Fruit fly (Drosophila melanogaster): ENCODE measurements around the gene CG6569.

Gene CG6569

DNA sequence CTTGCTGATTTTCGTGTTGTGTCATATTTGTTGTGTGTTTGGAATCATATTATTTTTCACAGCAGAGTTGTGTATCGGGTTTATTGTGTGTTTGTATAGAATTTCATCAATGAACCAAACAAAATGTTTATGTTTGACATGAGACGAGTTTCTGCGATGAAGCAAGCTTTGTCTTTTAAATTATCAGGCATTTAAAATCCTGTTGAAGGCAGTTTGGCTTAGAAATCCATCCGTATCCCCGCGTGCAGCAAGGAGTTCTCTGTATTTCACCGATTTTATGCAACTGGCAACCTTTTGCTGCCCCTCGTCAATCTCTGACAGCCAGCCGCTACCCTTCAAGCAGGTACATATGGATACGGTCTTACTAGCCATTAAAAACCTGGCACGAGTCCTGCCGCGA is at the start of gene CG6569, which contains the start of gene Cby:
TSS of gene CG6569 (minus strand) at position 101 of the 400 bp plus-strand sequence.
TSS of gene Cby (plus strand) at position 185 of the 400 bp plus-strand sequence.
- TF ChIP-seq pan (optimal IDR thresholded peaks at IDR 0.05) (no peak), CG8478 (optimal IDR thresholded peaks at IDR 0.05) (no peak), Dll (optimal IDR thresholded peaks at IDR 0.05) (no peak), EcR (GFP tag; optimal IDR thresholded peaks at IDR 0.05) (no peak), psq (optimal IDR thresholded peaks at IDR 0.05) (no peak), usp (GFP tag; optimal IDR thresholded peaks at IDR 0.05) (no peak)

DNA sequence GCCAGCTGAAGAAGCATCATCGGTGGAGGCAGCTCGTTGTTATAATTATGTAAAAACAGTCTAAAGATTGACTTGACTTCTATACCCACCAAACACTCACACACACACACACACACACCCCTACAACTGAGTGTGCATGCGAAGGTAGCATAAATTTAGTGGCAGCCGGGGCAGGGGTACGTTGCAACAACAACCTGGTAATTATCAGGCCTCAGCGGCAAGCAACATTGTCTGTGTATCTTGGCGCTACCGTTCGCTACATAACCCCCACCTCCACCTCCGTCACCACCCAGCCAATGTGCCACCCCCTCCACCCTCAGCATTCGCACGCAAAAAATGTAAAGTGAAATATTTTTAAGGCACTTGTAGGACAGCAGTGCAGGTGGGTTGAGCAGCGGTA is 49.3 kb upstream of the CG6569 start:
- TF ChIP-seq EcR (GFP tag; optimal IDR thresholded peaks at IDR 0.05) (no peak), usp (GFP tag; optimal IDR thresholded peaks at IDR 0.05) (no peak), pan (optimal IDR thresholded peaks at IDR 0.05) (no peak), CG8478 (optimal IDR thresholded peaks at IDR 0.05) (no peak), Dll (optimal IDR thresholded peaks at IDR 0.05) (no peak), psq (optimal IDR thresholded peaks at IDR 0.05) (no peak)

DNA sequence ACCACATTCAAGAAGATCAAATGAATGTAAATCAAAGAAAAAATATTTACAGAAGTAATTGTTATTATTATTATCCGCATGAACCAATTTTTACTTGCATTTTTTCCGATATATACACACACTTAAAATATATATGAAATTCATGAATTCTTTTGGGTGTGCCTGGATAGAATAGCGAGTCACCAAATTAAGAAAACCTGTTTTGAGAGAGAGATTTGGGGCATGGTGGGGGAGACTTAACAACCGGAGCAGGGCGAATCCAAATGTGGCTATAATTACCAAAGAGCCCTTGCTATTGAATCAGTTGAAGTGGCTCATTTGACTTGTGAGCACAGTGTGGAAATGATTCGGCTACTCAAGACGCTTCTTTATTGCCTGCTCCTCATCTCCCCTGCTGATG is 45.7 kb upstream of the CG6569 start, which contains the start of gene Qsox2:
TSS of gene Qsox2 (plus strand) at position 301 of the 400 bp plus-strand sequence.
- TF ChIP-seq psq (optimal IDR thresholded peaks at IDR 0.05) (no peak), pan (optimal IDR thresholded peaks at IDR 0.05) (no peak), usp (GFP tag; optimal IDR thresholded peaks at IDR 0.05) (no peak), CG8478 (optimal IDR thresholded peaks at IDR 0.05) (no peak), EcR (GFP tag; optimal IDR thresholded peaks at IDR 0.05) (no peak), Dll (optimal IDR thresholded peaks at IDR 0.05) (no peak)

DNA sequence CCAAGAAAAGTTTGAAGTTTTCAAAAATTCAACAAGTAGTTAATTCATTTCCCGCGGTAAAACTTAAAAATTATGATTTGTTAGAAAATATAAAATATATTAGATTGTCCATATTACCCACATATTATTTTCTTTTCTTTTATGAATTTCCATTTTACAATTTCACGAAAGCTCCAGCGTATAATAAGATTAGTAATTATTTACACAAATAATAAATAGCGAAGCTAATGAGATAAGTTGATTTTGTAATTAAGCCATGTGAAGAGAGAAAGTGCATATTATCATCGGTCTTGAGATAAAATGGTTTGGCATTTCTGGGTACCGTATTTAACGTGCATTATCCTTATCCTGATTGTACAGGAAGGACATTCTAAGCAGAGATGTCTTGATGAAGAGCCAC is 43.8 kb upstream of the CG6569 start, which contains the start of gene Qsox3:
TSS of gene Qsox3 (plus strand) at position 301 of the 400 bp plus-strand sequence.
- no peak for TF ChIP-seq EcR (GFP tag; optimal IDR thresholded peaks at IDR 0.05)
- TF ChIP-seq psq (optimal IDR thresholded peaks at IDR 0.05): no peak
- TF ChIP-seq Dll (optimal IDR thresholded peaks at IDR 0.05): no peak
- TF ChIP-seq CG8478 (optimal IDR thresholded peaks at IDR 0.05): no peak
- TF ChIP-seq pan (optimal IDR thresholded peaks at IDR 0.05): no peak
- TF ChIP-seq usp (GFP tag; optimal IDR thresholded peaks at IDR 0.05): no peak

DNA sequence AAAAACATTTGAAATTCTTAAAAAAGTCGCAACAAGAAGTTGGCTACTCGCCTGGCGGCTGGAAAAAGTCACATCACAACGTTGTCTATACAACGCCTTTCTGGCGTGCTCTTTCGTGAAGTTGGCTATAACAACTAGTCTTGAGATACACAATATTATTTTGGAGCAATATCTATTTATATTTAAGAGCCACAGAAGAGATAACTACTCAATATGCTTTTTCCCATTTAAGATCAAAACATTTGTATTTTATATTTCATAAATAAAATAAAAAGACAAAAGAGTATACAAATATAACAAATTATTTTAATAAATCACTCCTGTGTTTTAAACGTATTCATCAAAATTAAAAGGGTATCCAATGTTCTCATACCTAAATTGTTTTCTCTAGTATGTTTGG is 39.1 kb upstream of the CG6569 start:
- TF ChIP-seq EcR (GFP tag; optimal IDR thresholded peaks at IDR 0.05): no peak
- TF ChIP-seq CG8478 (optimal IDR thresholded peaks at IDR 0.05): no peak
- TF ChIP-seq usp (GFP tag; optimal IDR thresholded peaks at IDR 0.05): no peak
- TF ChIP-seq Dll (optimal IDR thresholded peaks at IDR 0.05): no peak
- no peak for TF ChIP-seq psq (optimal IDR thresholded peaks at IDR 0.05)
- TF ChIP-seq pan (optimal IDR thresholded peaks at IDR 0.05): no peak

DNA sequence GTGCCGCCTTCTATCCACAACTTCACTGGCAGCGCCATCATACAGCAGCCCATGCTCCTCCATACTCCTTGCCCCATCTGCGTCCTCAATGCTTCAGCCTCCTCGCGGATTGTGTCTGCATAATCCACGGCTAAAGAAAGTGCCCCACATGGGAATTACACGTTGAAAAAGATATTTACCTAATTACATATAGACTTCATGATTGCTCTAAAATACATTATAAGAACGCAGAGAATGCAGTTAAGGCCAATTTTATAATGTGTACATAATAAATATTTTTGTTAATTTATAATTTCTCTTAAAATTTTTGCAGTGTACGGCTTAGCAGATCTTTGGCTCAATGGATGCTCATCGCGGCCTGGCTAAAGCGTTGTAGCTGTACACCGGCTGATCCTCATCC is 37.9 kb upstream of the CG6569 start:
- TF ChIP-seq Dll (optimal IDR thresholded peaks at IDR 0.05) (no peak), EcR (GFP tag; optimal IDR thresholded peaks at IDR 0.05) (no peak), CG8478 (optimal IDR thresholded peaks at IDR 0.05) (no peak), psq (optimal IDR thresholded peaks at IDR 0.05) (no peak), usp (GFP tag; optimal IDR thresholded peaks at IDR 0.05) (no peak), pan (optimal IDR thresholded peaks at IDR 0.05) (no peak)

DNA sequence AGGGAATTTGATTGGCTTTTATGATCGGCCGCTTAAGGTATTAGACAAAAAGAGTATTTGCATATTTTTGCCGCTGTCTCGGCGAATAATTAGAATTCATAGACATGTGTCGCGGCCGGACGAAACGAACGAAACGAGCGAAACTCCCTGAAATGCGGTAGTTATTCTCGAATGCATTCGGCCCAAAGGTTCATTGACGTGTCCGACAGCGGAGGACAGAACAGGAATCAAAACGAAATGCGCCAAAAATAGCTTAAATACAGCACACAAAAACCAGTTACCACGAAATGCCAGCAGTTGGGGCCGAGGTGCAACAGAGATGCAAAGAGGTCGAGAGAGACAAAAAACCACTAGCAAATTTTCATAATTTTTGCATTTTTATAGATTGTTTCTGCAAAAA is 36.6 kb upstream of the CG6569 start:
- no peak for TF ChIP-seq Dll (optimal IDR thresholded peaks at IDR 0.05)
- no peak for TF ChIP-seq usp (GFP tag; optimal IDR thresholded peaks at IDR 0.05)
- no peak for TF ChIP-seq pan (optimal IDR thresholded peaks at IDR 0.05)
- peak; percentile 34 to 77 for TF ChIP-seq EcR (GFP tag; optimal IDR thresholded peaks at IDR 0.05)
- no peak for TF ChIP-seq psq (optimal IDR thresholded peaks at IDR 0.05)
- no peak for TF ChIP-seq CG8478 (optimal IDR thresholded peaks at IDR 0.05)

DNA sequence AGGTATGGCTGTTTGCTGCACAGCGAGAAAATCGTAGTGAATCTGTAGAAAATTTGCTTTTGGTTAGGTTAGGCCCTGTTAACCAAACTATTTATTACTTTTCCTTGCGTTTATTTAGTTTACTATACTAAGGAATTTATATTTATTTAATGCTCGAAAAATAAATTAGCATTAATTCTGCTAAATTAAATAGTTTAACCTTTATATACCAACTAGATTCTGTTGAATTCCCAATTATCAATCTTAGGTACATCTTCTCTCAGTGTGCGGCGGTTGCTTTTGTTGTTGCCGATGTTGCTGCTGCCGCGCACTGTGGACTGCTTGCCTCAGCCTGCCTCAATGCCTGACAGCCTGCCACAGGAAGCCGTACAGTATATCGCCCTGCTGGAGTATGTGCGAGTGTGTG is 31.5 kb upstream of the CG6569 start:
- TF ChIP-seq pan (optimal IDR thresholded peaks at IDR 0.05) (no peak), CG8478 (optimal IDR thresholded peaks at IDR 0.05) (no peak), psq (optimal IDR thresholded peaks at IDR 0.05) (no peak), Dll (optimal IDR thresholded peaks at IDR 0.05) (no peak), usp (GFP tag; optimal IDR thresholded peaks at IDR 0.05) (no peak), EcR (GFP tag; optimal IDR thresholded peaks at IDR 0.05) (no peak)

DNA sequence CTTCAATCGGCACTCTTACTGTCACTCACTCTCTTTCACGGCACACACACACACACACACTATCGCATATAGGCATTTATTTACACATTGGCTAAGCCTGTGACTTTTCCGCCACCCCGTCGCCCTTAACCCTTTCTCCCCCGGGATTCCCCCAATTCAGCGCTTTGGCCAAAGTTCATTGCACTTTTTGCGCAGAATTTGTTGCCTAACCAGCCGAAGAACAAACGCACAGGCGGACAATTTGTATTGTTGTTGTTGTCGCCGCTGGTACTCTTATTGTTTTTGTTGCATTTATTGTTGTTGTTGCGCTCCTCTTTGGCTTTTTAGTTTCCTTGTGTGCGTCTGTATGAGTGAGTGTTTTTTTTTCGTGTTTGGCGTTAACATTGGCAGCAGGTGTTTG is 31.0 kb upstream of the CG6569 start:
- TF ChIP-seq psq (optimal IDR thresholded peaks at IDR 0.05) (no peak), Dll (optimal IDR thresholded peaks at IDR 0.05) (no peak), CG8478 (optimal IDR thresholded peaks at IDR 0.05) (no peak), pan (optimal IDR thresholded peaks at IDR 0.05) (no peak), EcR (GFP tag; optimal IDR thresholded peaks at IDR 0.05) (peak; percentile 59 to 85), usp (GFP tag; optimal IDR thresholded peaks at IDR 0.05) (no peak)

DNA sequence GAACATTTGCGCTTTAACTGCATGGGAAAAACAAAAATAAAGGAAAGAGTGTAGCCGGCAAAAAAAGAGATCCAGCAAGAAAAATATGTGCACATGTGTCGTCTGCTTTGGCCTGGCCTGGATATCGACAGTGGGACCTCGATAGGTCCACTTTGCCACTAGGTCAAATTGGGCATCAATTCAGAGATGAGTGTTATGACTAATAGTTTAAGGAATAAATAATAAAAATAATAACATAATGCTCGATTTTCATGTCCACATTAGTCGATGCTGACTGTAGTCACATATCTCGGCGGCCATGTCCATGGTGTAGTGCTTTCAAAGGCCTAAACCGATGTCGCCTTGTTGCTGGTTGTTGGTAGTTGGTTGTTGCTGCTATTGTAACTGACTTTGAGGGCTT is 29.8 kb upstream of the CG6569 start:
- TF ChIP-seq CG8478 (optimal IDR thresholded peaks at IDR 0.05) (no peak), pan (optimal IDR thresholded peaks at IDR 0.05) (no peak), EcR (GFP tag; optimal IDR thresholded peaks at IDR 0.05) (no peak), Dll (optimal IDR thresholded peaks at IDR 0.05) (no peak), psq (optimal IDR thresholded peaks at IDR 0.05) (no peak)

DNA sequence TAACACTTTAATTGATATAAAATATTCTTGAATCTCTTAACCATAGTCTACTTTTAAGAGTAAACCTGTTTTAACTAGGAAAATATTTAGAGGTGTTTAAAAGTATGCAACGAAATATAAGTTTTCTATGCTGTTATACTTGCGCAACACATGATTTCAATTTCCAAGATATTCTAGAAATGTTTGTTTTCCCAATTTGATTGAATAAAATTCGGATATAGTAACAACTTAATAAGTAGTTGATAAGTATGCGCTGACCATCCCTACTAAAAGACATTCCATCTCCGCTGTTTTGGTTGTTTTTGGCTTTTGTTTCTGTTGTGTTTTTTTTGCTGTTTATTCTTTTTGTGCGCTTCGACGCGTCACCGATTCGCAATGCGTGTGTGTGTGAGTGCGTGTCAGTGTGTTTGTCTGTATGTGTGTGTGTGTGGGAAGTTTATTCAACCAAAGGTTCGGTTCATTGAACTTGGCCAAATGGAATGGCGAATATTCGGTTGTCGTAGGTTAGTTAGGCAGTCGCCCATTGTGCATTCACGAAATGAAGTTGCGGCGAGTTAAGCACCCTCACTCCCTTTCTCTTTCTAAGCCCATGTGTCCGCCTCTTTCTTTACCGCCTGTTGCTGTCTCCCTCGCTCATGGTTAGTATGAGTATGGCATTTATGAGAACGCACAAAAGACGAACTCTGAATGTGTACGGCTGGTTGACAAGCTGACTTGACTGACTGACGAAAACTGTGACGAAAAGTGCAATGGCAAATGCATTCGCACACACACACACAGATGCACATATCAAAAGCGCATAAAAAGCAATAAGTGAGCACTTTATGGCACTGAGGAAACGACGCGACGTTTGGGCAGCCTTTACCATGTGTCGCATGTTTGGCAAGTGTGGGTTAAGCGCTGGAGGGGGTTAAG is 28.5 kb upstream of the CG6569 start:
- no peak for TF ChIP-seq pan (optimal IDR thresholded peaks at IDR 0.05)
- peak; percentile 77 to 82 for TF ChIP-seq EcR (GFP tag; optimal IDR thresholded peaks at IDR 0.05)
- no peak for TF ChIP-seq usp (GFP tag; optimal IDR thresholded peaks at IDR 0.05)

DNA sequence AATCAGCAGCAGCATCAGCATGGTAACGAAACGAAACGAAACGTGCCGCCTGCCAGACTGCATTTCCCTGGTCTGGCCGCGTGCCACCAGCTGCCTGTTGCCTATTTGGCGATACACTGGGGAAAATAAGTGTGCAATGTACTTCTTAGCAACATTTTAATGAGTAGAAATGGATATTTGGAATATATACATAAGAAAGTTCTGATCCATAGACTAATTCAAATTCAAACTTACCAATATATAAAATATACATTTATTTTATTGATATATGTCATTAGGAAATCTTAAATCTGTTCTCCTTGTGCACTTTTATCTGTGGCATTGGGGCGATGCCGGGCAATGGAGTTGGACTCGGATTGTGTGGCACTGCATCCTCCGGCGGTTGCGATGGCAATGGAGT is 26.2 kb upstream of the CG6569 start:
- TF ChIP-seq usp (GFP tag; optimal IDR thresholded peaks at IDR 0.05): no peak
- no peak for TF ChIP-seq EcR (GFP tag; optimal IDR thresholded peaks at IDR 0.05)
- no peak for TF ChIP-seq CG8478 (optimal IDR thresholded peaks at IDR 0.05)
- no peak for TF ChIP-seq Dll (optimal IDR thresholded peaks at IDR 0.05)
- TF ChIP-seq pan (optimal IDR thresholded peaks at IDR 0.05): no peak
- no peak for TF ChIP-seq psq (optimal IDR thresholded peaks at IDR 0.05)
